Fruit fly (Drosophila melanogaster) whole organism: ENCODE measurements around the gene Ctr9.

Experiments used
- CG8478 ChIP-seq: fragments of >200 bp; optimal IDR thresholded peaks from 2 replicates; lab custom pipeline; 2018; ENCODE audit warnings: inconsistent platforms
- EcR ChIP-seq, 2 experiments: fragments of >200 bp; optimal IDR thresholded peaks; 2 replicates each; lab custom pipeline; 2017; ENCODE audit warnings: missing biosample characterization in 2 of 2, missing genetic modification characterization in 2 of 2, missing genetic modification reagents in 2 of 2
- pan ChIP-seq: fragments of >200 bp; optimal IDR thresholded peaks from 2 replicates; lab custom pipeline; 2017
- usp ChIP-seq: fragments of >200 bp; optimal IDR thresholded peaks from 2 replicates; lab custom pipeline; 2017; ENCODE audit warnings: missing biosample characterization, missing genetic modification characterization, mixed read lengths

DNA sequence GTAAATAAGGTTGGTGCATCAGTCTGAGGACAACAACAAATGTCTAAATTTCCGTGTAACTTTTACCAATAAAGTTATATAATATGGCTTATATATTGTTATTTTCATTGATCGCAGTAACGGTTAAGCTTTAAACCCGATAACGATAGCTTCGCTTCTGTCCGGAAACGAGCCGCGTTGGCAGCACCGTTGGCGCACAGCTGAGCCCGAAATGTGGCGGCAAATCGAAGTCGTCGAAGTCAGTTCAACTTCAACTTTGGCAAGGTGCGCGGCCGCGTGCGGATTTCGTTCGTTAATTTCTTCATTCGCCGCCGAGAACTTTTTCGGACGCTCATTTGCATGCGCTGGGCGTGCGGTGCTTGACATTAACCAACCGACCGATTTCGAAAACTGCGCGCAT is 11.2 kb downstream of the Ctr9 start, which contains the start of gene Myo61F:
- TF ChIP-seq EcR (GFP tag; optimal IDR thresholded peaks at IDR 0.05; lab: Kevin White, UChicago) (no peak), pan (lab: Kevin White, UChicago) (no peak), usp (GFP tag; lab: Kevin White, UChicago) (no peak), CG8478 (lab: Kevin White, UChicago) (no peak)
